Fruit fly (Drosophila melanogaster): ENCODE data around the gene Or85f.
A peak's percentile ranks its signal among the peaks of the same experiment; 100 is the strongest.

Or85f gene

DNA sequence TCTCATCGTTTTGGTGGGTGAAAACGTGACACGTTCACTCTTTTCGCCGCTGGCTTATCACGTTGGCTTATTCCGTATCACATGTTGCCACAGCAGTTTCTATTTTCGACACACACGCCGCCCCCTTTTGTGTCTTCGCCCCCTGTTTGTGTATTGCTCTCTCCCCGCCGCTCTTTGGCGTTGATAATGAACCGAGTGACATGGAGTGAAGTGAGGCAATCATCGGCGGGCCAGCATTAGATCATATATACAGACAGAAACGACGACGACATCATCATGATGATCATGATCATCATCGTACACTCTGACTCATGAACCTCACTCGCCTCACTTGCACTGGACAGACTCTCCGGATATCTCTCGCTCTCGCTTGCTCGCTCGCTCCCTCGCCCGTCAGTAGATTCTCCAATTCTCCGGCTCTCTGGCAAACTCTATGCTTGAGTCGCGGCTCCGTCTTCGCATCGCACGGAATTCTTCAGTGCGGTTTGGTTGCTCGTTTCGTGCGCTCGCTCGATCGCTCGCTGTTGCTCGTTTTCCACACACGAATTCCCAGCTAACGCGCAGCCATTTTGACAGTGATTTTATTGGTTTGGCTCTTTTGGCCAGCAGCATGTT, 38.5 kb downstream of the Or85f start (continued):
- TF ChIP-seq ftz-f1 (GFP tag; optimal IDR thresholded peaks at IDR 0.05) (peak; percentile 74), Lpt (GFP tag; optimal IDR thresholded peaks at IDR 0.05) (no peak), CG5953 (GFP tag; IDR thresholded peaks at IDR 0.05) (no peak), CG6654 (GFP tag; optimal IDR thresholded peaks at IDR 0.05) (no peak), Poxn (GFP tag; IDR thresholded peaks at IDR 0.05) (no peak), Sry-β (GFP tag; optimal IDR thresholded peaks at IDR 0.05) (no peak), CG6765 (GFP tag; optimal IDR thresholded peaks at IDR 0.05) (no peak), nerfin-2 (GFP tag; IDR thresholded peaks at IDR 0.05; ENCODE audit: partially characterized antibody) (no peak), Scr (GFP tag; IDR thresholded peaks at IDR 0.05; ENCODE audit: partially characterized antibody) (0 out of 2 replicates have a peak, but pooled peaks have one; percentile 20), Hand (GFP tag; optimal IDR thresholded peaks at IDR 0.05) (peak; percentile 39), Adf1 (GFP tag; IDR thresholded peaks at IDR 0.05) (peak; percentile 21; the same call in 1 of the 2 replicates), Dip3 (GFP tag; optimal IDR thresholded peaks at IDR 0.05) (no peak), Dad (GFP tag; optimal IDR thresholded peaks at IDR 0.05) (no peak), E2f2 (GFP tag; IDR thresholded peaks at IDR 0.05) (no peak; the same call in 1 of the 2 replicates), TFAM (GFP tag; optimal IDR thresholded peaks at IDR 0.05) (no peak), CG32767 (GFP tag; IDR thresholded peaks at IDR 0.05) (no peak), Antp (GFP tag; optimal IDR thresholded peaks at IDR 0.05) (peak; percentile 9), abd-A (tag; optimal IDR thresholded peaks at IDR 0.05) (peak; percentile 89), Ptx1 (GFP tag; IDR thresholded peaks at IDR 0.05) (no peak), Ada2b (GFP tag; IDR thresholded peaks at IDR 0.05) (no peak), ci (GFP tag; IDR thresholded peaks at IDR 0.05) (peak; percentile 51; the same call in 2 of the 3 replicates), Sry-δ (GFP tag; optimal IDR thresholded peaks at IDR 0.05) (no peak), pros (GFP tag; optimal IDR thresholded peaks at IDR 0.05) (peak; percentile 66), Hr3 (GFP tag; optimal IDR thresholded peaks at IDR 0.05) (no peak), Med (GFP tag) (peak; percentile 30), Doc3 (GFP tag; IDR thresholded peaks at IDR 0.05; ENCODE audit: partially characterized antibody) (no peak), CG2116 (GFP tag; optimal IDR thresholded peaks at IDR 0.05) (no peak), hbn (GFP tag; IDR thresholded peaks at IDR 0.05; ENCODE audit: partially characterized antibody) (peak; percentile 39), D19A (tag; optimal IDR thresholded peaks at IDR 0.05) (no peak), NfI (GFP tag; optimal IDR thresholded peaks at IDR 0.05) (peak; percentile 6), Pdp1 (GFP tag; optimal IDR thresholded peaks at IDR 0.05) (peak in 1 of 2 experiments; percentile 90), CG42726 (GFP tag; IDR thresholded peaks at IDR 0.05; ENCODE audit: partially characterized antibody) (peak; percentile 37; the same call in 1 of the 2 replicates), CG16863 (GFP tag; optimal IDR thresholded peaks at IDR 0.05) (peak; percentile 8), gt (GFP tag; IDR thresholded peaks at IDR 0.05) (no peak), Rfx (GFP tag; IDR thresholded peaks at IDR 0.05) (0 out of 2 replicates have a peak, but pooled peaks have one; percentile 36), Atf6 (GFP tag; IDR thresholded peaks at IDR 0.05) (0 out of 2 replicates have a peak, but pooled peaks have one; percentile 20), grn (GFP tag; optimal IDR thresholded peaks at IDR 0.05) (peak; percentile 18), CG12744 (GFP tag; optimal IDR thresholded peaks at IDR 0.05) (no peak), CG11247 (GFP tag; IDR thresholded peaks at IDR 0.05) (no peak), oc (tag; optimal IDR thresholded peaks at IDR 0.05) (peak; percentile 51), fd64A (GFP tag; optimal IDR thresholded peaks at IDR 0.05) (no peak), ab (GFP tag; optimal IDR thresholded peaks at IDR 0.05) (no peak), CG12769 (tag; optimal IDR thresholded peaks at IDR 0.05) (peak; percentile 78), CG12071 (GFP tag; optimal IDR thresholded peaks at IDR 0.05) (peak; percentile 8), CG6254 (GFP tag; optimal IDR thresholded peaks at IDR 0.05) (no peak), crol (GFP tag; IDR thresholded peaks at IDR 0.05) (peak; percentile 92), CG1233 (GFP tag; optimal IDR thresholded peaks at IDR 0.05) (no peak), lov (optimal IDR thresholded peaks at IDR 0.05) (no peak), lov (GFP tag; IDR thresholded peaks at IDR 0.05) (no peak), ATbp (GFP tag; optimal IDR thresholded peaks at IDR 0.05) (no peak)
